Fruit fly (Drosophila melanogaster) whole organism, pupa: ENCODE measurements around the gene Toll-6.

ENCODE experiments used
- CG12605 ChIP-seq: fragments of 200-800 bp; sonication (Bioruptor generic); IDR thresholded peaks from 2 replicates; pipeline ENCODE4 v1.3.6; 2022; ENCODE audit warnings: missing biosample characterization, missing genetic modification characterization
- CG32121 ChIP-seq: fragments of 200-800 bp; sonication (Bioruptor generic); IDR thresholded peaks from 2 replicates; pipeline ENCODE4 v1.3.6; 2022; ENCODE audit warnings: missing biosample characterization, missing genetic modification characterization
- CG4496 ChIP-seq: fragments of 200-800 bp; sonication (Bioruptor generic); IDR thresholded peaks from 3 replicates; pipeline ENCODE4 v1.3.6; 2022; ENCODE audit warnings: missing biosample characterization, missing genetic modification characterization
- CG8159 ChIP-seq: fragments of 200-800 bp; sonication (Bioruptor generic); optimal IDR thresholded peaks from 3 replicates; lab custom pipeline; 2018; ENCODE audit warnings: missing biosample characterization, mild to moderate bottlenecking, missing genetic modification characterization, moderate library complexity
- D1 ChIP-seq: fragments of 200-800 bp; sonication (Bioruptor generic); optimal IDR thresholded peaks from 2 replicates; lab custom pipeline; 2018; ENCODE audit warnings: missing biosample characterization, mild to moderate bottlenecking, missing genetic modification characterization, moderate library complexity
- Ets98B ChIP-seq: fragments of 200-800 bp; sonication (Bioruptor generic); IDR thresholded peaks from 2 replicates; pipeline ENCODE4 v1.3.6; 2022; ENCODE audit warnings: missing biosample characterization, missing genetic modification characterization

- TF ChIP-seq D1 (no peak), Ets98B (GFP tag; lab: Robert Waterston, UW) (no peak), CG32121 (GFP tag; lab: Robert Waterston, UW) (no peak), CG12605 (GFP tag; lab: Robert Waterston, UW) (no peak), CG8159 (no peak), CG4496 (no peak)
These were observed 30.0 kb upstream of the Toll-6 start for dm6 chr3L:15306447-15306846.
